Worm (Caenorhabditis elegans) whole organism, L4/young adult: Measurements from ENCODE around the gene Y59C2A.1.

ENCODE experiments used
- W03F9.2 ChIP-seq: fragments of 150-350 bp; optimal IDR thresholded peaks from 2 replicates; lab custom pipeline; 2014; ENCODE audit warnings: missing biosample characterization, missing genetic modification characterization
- dao-5 ChIP-seq: sonication (generic microtip); optimal IDR thresholded peaks from 2 replicates; lab custom pipeline; 2016; ENCODE audit warnings: missing genotype, missing genetic modification characterization, moderate library complexity, missing compliant biosample characterization
- him-1 ChIP-seq: sonication (generic microtip); optimal IDR thresholded peaks from 2 replicates; lab custom pipeline; 2016; ENCODE audit warnings: missing genotype, missing genetic modification reagents, missing genetic modification characterization, missing compliant biosample characterization

Y59C2A.1 gene

ce11 chrII:2195541-2195940 is 12.4 kb upstream of the Y59C2A.1 start:
- TF ChIP-seq him-1 = no peak
- TF ChIP-seq dao-5 (tag; lab: Kevin White, UChicago) = no peak

DNA sequence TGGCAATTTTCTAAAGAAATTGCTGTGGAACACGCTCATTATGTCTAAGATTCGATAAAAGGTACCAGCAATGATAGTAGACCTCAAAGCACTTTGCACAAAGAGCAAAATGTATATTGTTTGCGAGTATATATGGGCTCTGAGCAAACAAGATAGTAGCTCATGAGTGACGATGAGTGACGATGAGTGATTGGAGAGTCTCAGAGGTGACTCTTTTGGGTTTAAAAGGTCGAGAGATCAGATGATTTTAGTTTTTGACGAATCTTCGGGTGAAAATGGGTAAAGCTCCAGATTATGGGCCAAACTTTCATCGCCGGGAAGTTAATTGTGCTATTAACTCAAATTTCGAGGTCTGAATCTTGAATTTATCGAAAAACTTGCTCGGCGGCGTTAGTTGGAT is 11.2 kb upstream of the Y59C2A.1 start:
- no peak for TF ChIP-seq him-1
- TF ChIP-seq W03F9.2 (tag; lab: Kevin White, UChicago) = no peak
- no peak for TF ChIP-seq dao-5 (tag; lab: Kevin White, UChicago)

- TF ChIP-seq him-1 = peak; percentile 7
- no peak for TF ChIP-seq dao-5 (tag; lab: Kevin White, UChicago)
- no peak for TF ChIP-seq W03F9.2 (tag; lab: Kevin White, UChicago)
These were observed 10.2 kb upstream of the Y59C2A.1 start, which contains the start of gene C33C12.1 for ce11 chrII:2197555-2198288. Gene C33C12.1 (plus strand): TSS chrII:2198238.

DNA sequence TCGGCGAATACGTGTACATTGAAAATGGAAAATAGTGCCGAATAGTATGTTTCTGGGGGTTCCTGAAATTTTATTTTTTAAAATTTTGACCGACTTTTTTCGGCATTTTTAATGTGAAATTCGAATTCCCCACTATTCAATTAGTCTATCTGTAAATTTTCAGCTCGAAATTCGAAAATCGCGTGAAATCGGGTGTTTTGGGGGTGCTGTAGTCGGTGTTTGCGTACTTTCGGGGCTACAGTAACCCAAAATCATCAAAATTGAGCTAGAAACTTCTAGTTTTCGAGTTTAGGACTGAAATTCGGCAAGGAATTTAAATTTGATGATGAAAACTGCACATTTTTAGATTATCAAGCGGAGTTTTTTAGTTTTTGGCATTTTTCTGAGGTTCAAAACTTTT is 5.8 kb upstream of the Y59C2A.1 start:
- TF ChIP-seq dao-5 (tag; lab: Kevin White, UChicago) = no peak
- no peak for TF ChIP-seq him-1
- TF ChIP-seq W03F9.2 (tag; lab: Kevin White, UChicago) = no peak

ce11 chrII:2204077-2204476 is 3.8 kb upstream of the Y59C2A.1 start, which contains the start of gene Y59C2A.2:
Gene Y59C2A.2 (minus strand): TSS chrII:2204137.
- TF ChIP-seq him-1 (no peak), dao-5 (tag; lab: Kevin White, UChicago) (no peak), W03F9.2 (tag; lab: Kevin White, UChicago) (no peak)

ce11 chrII:2206064-2206722 is 1.7 kb upstream of the Y59C2A.1 start:
- TF ChIP-seq dao-5 (tag; lab: Kevin White, UChicago) (no peak), him-1 (no peak), W03F9.2 (tag; lab: Kevin White, UChicago) (no peak)

ce11 chrII:2215512-2215911 is 7.6 kb downstream of the Y59C2A.1 start:
- TF ChIP-seq dao-5 (tag; lab: Kevin White, UChicago) (no peak), him-1 (no peak), W03F9.2 (tag; lab: Kevin White, UChicago) (no peak)

- TF ChIP-seq him-1 = no peak
- no peak for TF ChIP-seq dao-5 (tag; lab: Kevin White, UChicago)
- TF ChIP-seq W03F9.2 (tag; lab: Kevin White, UChicago) = no peak
These were observed 9.2 kb downstream of the Y59C2A.1 start for ce11 chrII:2216940-2217664.

DNA sequence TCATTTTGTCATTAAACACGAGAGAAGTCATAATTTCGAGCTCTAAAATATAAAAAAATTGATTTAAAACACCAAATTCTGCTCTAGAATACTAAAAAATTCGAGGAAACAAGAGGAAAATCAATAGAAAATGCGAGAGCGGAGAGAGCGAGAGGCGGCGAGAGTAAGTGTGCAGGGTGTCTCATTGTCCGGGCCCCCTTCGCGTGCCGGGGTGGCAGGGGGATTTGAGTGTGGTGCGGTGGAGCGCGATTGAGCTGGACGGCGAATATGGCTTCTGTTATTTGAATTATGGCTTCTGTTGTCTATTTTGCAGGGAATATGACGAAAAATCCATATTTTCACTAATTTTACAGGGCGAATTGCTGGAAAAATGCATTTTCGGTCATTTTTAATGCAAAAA is 12.0 kb downstream of the Y59C2A.1 start, which contains the start of gene Y59C2A.3:
Gene Y59C2A.3 (minus strand): TSS at position 42 of the 400 bp plus-strand sequence.
- no peak for TF ChIP-seq W03F9.2 (tag; lab: Kevin White, UChicago)
- TF ChIP-seq him-1 = no peak
- TF ChIP-seq dao-5 (tag; lab: Kevin White, UChicago) = no peak

DNA sequence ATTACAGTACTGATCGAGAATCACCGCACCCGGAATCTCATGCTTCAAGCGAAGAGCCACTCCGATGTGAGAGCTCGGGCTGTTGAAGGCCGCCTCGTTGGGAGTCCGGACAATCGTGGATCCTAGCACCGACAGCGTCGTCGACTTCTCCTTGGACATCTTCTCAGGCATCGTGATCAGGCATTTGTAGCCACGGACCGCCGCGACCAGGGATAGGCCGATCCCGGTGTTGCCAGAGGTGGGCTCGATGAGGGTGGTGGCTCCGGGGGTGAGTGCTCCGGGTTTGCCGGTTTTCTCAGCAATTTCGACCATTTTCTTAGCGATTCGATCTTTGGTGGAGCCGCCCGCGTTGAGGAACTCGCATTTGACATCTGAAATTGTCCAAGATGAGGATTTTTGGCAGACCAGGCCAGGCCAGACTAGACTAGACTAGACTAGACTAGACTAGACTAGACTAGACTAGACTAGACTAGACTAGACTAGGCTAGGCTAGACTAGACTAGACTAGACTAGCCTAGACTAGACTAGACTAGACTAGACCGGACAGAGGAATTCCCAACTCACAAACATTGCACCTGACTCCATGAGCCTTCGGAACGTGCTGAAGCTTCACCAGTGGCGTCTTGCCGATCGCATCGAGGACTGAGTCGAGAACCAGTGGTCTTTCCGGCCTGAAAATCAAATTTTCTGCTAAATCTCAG is 13.4 kb downstream of the Y59C2A.1 start:
- TF ChIP-seq W03F9.2 (tag; lab: Kevin White, UChicago) = no peak
- TF ChIP-seq him-1 = no peak
- TF ChIP-seq dao-5 (tag; lab: Kevin White, UChicago) = no peak

DNA sequence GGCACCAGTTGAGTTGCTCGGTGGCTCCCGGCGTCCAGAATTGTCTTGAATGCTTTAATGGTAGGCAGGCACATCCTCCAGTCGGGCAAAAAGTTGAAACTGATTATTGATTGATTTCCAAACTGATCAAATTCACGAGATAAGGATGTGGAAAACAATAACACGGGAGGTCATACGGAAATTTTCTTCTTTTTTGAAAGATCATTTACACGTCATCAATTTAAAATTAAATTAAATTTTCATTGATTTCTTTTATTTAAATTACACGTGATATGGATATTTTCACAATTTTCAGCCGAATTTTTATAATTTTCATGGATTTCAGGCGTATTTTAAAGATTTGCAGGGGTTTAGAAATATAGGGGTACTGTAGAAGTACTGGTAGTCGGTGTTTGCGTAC is 15.6 kb downstream of the Y59C2A.1 start, which contains the start of gene cbs-2:
Gene cbs-2 (minus strand): TSS at position 101 of the 400 bp plus-strand sequence.
- TF ChIP-seq W03F9.2 (tag; lab: Kevin White, UChicago) = no peak
- no peak for TF ChIP-seq dao-5 (tag; lab: Kevin White, UChicago)
- no peak for TF ChIP-seq him-1

DNA sequence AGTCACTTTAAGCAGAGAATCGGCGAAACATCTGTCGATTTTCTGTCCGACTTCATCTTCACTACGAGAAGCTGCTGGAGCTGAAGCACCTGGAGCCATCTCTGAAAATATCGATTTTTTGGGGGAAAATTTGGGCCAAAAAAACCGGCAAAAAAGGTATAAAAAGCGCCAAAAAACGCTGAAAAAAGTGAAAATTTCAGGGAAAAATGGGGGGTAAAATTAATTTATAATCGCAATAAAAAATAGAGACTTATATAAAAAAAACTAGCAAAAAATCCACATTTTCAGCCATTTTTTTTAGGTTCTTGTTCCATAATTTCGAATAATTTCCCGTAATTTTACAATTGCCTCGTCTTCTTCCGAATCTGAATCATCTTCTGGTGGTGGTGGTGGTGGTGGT is 17.7 kb downstream of the Y59C2A.1 start, which contains the start of gene F54A3.5:
Gene F54A3.5 (minus strand): TSS at position 101 of the 400 bp plus-strand sequence.
- TF ChIP-seq him-1 (no peak), dao-5 (tag; lab: Kevin White, UChicago) (no peak), W03F9.2 (tag; lab: Kevin White, UChicago) (no peak)

DNA sequence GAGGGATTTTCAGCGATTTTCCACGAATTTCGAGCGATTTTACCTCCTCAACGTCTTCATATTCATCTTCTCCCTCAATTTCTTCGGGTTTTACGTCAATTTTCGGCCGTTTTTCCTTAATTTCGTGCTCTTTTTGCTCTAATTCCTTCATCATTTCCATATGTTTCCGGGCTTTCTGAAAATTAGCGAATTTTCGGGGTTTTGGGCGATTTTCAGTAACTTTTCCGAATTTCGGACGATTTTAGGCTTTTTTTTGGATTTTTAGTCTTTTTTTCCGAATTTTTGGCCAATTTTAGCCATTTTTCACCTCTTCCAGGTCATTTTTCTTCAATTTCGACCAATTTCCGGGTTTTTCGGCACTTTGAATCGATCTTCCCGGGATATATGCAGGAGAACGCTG is 22.5 kb downstream of the Y59C2A.1 start:
- TF ChIP-seq W03F9.2 (tag; lab: Kevin White, UChicago) (no peak), him-1 (no peak), dao-5 (tag; lab: Kevin White, UChicago) (no peak)
